Worm (Caenorhabditis elegans) whole organism, L4 larva: ENCODE data around the gene exc-5.

Experiments
- attf-4 ChIP-seq: sonication (generic microtip); optimal IDR thresholded peaks from 3 replicates; lab custom pipeline; 2017; ENCODE audit warnings: missing biosample characterization, missing genetic modification characterization
- ceh-82 ChIP-seq: sonication (generic microtip); optimal IDR thresholded peaks from 2 replicates; lab custom pipeline; 2017; ENCODE audit warnings: missing biosample characterization, missing genetic modification characterization
- egl-27 ChIP-seq: sonication (generic microtip); optimal IDR thresholded peaks from 3 replicates; lab custom pipeline; 2017; ENCODE audit warnings: missing biosample characterization, missing genetic modification reagents, missing genetic modification characterization
- nhr-11 ChIP-seq: fragments of 150-350 bp; optimal IDR thresholded peaks from 2 replicates; lab custom pipeline; 2014; ENCODE audit warnings: missing biosample characterization, missing genetic modification characterization

DNA sequence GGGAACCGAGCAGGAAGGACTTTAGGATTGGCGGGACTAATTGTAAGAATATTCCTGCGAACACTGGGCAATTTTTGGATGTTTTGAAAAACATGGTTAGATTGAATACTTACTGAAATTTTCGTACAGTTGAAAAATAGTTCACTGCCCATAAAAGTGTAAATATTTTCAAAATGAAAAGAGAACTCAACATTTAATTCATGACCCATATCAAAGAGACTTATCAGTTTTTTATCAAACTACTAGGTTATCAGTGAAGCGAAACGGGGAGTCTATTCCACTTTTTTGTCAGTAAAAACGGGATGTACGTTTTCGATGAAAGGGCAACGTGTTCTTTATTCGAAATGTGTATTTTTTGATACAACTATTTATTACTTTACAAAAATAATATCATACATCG lies 32.5 kb upstream of the exc-5 start:
- no peak for TF ChIP-seq nhr-11 (tag; lab: Kevin White, UChicago)
- TF ChIP-seq egl-27 (tag; lab: Kevin White, UChicago) = no peak
- no peak for TF ChIP-seq attf-4
- no peak for TF ChIP-seq ceh-82 (tag; lab: Kevin White, UChicago)
